Worm (Caenorhabditis elegans): ENCODE measurements around the gene clec-32.

clec-32 gene

ce11 chrV:16838435-16838834, 23.2 kb downstream of the clec-32 start:
- TF ChIP-seq ama-1 (optimal IDR thresholded peaks at IDR 0.05) = no peak

ce11 chrV:16836100-16836499, 25.5 kb downstream of the clec-32 start:
- TF ChIP-seq pros-1 (tag; optimal IDR thresholded peaks at IDR 0.05) (no peak), ceh-18 (tag; optimal IDR thresholded peaks at IDR 0.05) (peak; percentile 7), ceh-34 (tag; optimal IDR thresholded peaks at IDR 0.05) (peak; percentile 56)

- TF ChIP-seq pag-3 (tag; optimal IDR thresholded peaks at IDR 0.05; ENCODE audit: borderline replicate concordance) (no peak), hlh-15 (tag; optimal IDR thresholded peaks at IDR 0.05) (no peak), ref-2 (tag; optimal IDR thresholded peaks at IDR 0.05) (no peak), sox-4 (tag; optimal IDR thresholded peaks at IDR 0.05) (no peak), ceh-19 (GFP tag; optimal IDR thresholded peaks at IDR 0.05) (no peak), ceh-34 (tag; optimal IDR thresholded peaks at IDR 0.05) (no peak), T23F11.4 (GFP tag; optimal IDR thresholded peaks at IDR 0.05) (no peak), unc-86 (tag; optimal IDR thresholded peaks at IDR 0.05) (no peak), fkh-10 (GFP tag; optimal IDR thresholded peaks at IDR 0.05) (no peak), odd-2 (tag; optimal IDR thresholded peaks at IDR 0.05) (no peak), unc-42 (tag; optimal IDR thresholded peaks at IDR 0.05) (no peak), rnt-1 (tag; optimal IDR thresholded peaks at IDR 0.05) (no peak), nfya-1 (tag; optimal IDR thresholded peaks at IDR 0.05) (no peak), dmd-4 (tag; optimal IDR thresholded peaks at IDR 0.05; ENCODE audit: borderline replicate concordance) (no peak), ama-1 (optimal IDR thresholded peaks at IDR 0.05) (no peak)
Observed at ce11 chrV:16834989-16835388, 26.6 kb downstream of the clec-32 start, which contains the start of gene tni-3. TSS of gene tni-3 (minus strand) at chrV:16835128.

ce11 chrV:16833672-16834071, 27.9 kb downstream of the clec-32 start:
- TF ChIP-seq gmeb-2 (tag; optimal IDR thresholded peaks at IDR 0.05) = no peak
- no peak for TF ChIP-seq hlh-13 (GFP tag; optimal IDR thresholded peaks at IDR 0.05)
- TF ChIP-seq ceh-30 (tag; optimal IDR thresholded peaks at IDR 0.05) = no peak
- TF ChIP-seq rnt-1 (tag; optimal IDR thresholded peaks at IDR 0.05) = no peak
- TF ChIP-seq pha-2 (tag; optimal IDR thresholded peaks at IDR 0.05) = no peak
- no peak for TF ChIP-seq pqm-1 (tag; optimal IDR thresholded peaks at IDR 0.05)
- TF ChIP-seq pax-1 (tag; optimal IDR thresholded peaks at IDR 0.05) = no peak
- TF ChIP-seq elt-4 (tag; optimal IDR thresholded peaks at IDR 0.05) = no peak
- TF ChIP-seq syd-9 (tag; optimal IDR thresholded peaks at IDR 0.05) = no peak
- TF ChIP-seq ceh-45 (GFP tag; IDR thresholded peaks at IDR 0.05) = no peak
- TF ChIP-seq nhr-232 (tag; optimal IDR thresholded peaks at IDR 0.05) = no peak
- no peak for TF ChIP-seq nfya-1 (tag; optimal IDR thresholded peaks at IDR 0.05)
- no peak for TF ChIP-seq ceh-34 (tag; optimal IDR thresholded peaks at IDR 0.05)

ce11 chrV:16832865-16833264, 28.8 kb downstream of the clec-32 start, which contains the start of gene phy-3:
TSS of gene phy-3 (plus strand) at chrV:16833165.
- TF ChIP-seq hlh-6 (tag; optimal IDR thresholded peaks at IDR 0.05) = no peak
- no peak for TF ChIP-seq fkh-10 (GFP tag; optimal IDR thresholded peaks at IDR 0.05)
- no peak for TF ChIP-seq ceh-24 (tag; optimal IDR thresholded peaks at IDR 0.05)
- no peak for TF ChIP-seq pros-1 (tag; optimal IDR thresholded peaks at IDR 0.05)
- no peak for TF ChIP-seq hlh-8 (tag; optimal IDR thresholded peaks at IDR 0.05)
- TF ChIP-seq pat-9 (tag; optimal IDR thresholded peaks at IDR 0.05) = no peak
- TF ChIP-seq tbx-2 (tag; optimal IDR thresholded peaks at IDR 0.05) = no peak
- TF ChIP-seq C08G9.2 (tag; optimal IDR thresholded peaks at IDR 0.05) = no peak
- TF ChIP-seq odd-2 (tag; optimal IDR thresholded peaks at IDR 0.05) = no peak
- TF ChIP-seq pag-3 (tag; optimal IDR thresholded peaks at IDR 0.05; ENCODE audit: borderline replicate concordance) = no peak
- TF ChIP-seq ama-1 (optimal IDR thresholded peaks at IDR 0.05) = no peak
- TF ChIP-seq ref-2 (tag; optimal IDR thresholded peaks at IDR 0.05) = no peak
- no peak for TF ChIP-seq ceh-48 (tag; optimal IDR thresholded peaks at IDR 0.05)
- TF ChIP-seq ceh-22 (tag; optimal IDR thresholded peaks at IDR 0.05) = no peak
- TF ChIP-seq gmeb-2 (tag; optimal IDR thresholded peaks at IDR 0.05) = no peak
- no peak for TF ChIP-seq F13H6.1 (tag; optimal IDR thresholded peaks at IDR 0.05)
- TF ChIP-seq sdc-2 (tag; optimal IDR thresholded peaks at IDR 0.05) = no peak
- TF ChIP-seq ahr-1 (tag; optimal IDR thresholded peaks at IDR 0.05) = no peak
- no peak for TF ChIP-seq che-1 (tag; optimal IDR thresholded peaks at IDR 0.05)

All from whole organism, late embryonic.